Fruit fly (Drosophila melanogaster) whole organism, embryonic: ENCODE measurements around the gene MSBP.
A peak's percentile ranks its signal among the peaks of the same experiment; 100 is the strongest.

Experiments used
- Aef1 ChIP-seq: fragments of 200-800 bp; sonication (Bioruptor generic); IDR thresholded peaks from 3 replicates; pipeline ENCODE4 v1.3.6; 2022; ENCODE audit warnings: missing biosample characterization, missing genetic modification characterization
- B-H2 ChIP-seq: fragments of 200-800 bp; sonication (Bioruptor generic); optimal IDR thresholded peaks from 2 replicates; lab custom pipeline; 2018; ENCODE audit warnings: missing biosample characterization, mild to moderate bottlenecking, missing genetic modification characterization
- Bdp1 ChIP-seq: fragments of 200-800 bp; sonication (Bioruptor generic); optimal IDR thresholded peaks from 3 replicates; lab custom pipeline; 2016; ENCODE audit warnings: missing biosample characterization, missing genetic modification characterization
- CG1024 ChIP-seq: fragments of 200-800 bp; sonication (Bioruptor generic); IDR thresholded peaks from 2 replicates; pipeline ENCODE4 v1.3.6; 2022; ENCODE audit warnings: missing biosample characterization, missing genetic modification characterization
- CG10565 ChIP-seq: fragments of 200-800 bp; sonication (Bioruptor generic); optimal IDR thresholded peaks from 3 replicates; lab custom pipeline; 2016; ENCODE audit warnings: missing biosample characterization, mild to moderate bottlenecking, missing genetic modification characterization
- CG11695 ChIP-seq: fragments of 200-800 bp; sonication (Bioruptor generic); IDR thresholded peaks from 3 replicates; pipeline ENCODE4 v1.3.6; 2022; ENCODE audit warnings: missing biosample characterization, missing genetic modification characterization
- CG12104 ChIP-seq: fragments of 200-800 bp; sonication (Bioruptor generic); optimal IDR thresholded peaks from 3 replicates; lab custom pipeline; 2016; ENCODE audit warnings: missing biosample characterization, missing genetic modification characterization
- CG12769 ChIP-seq: fragments of 200-800 bp; sonication (Bioruptor generic); optimal IDR thresholded peaks from 2 replicates; lab custom pipeline; 2019; ENCODE audit warnings: missing biosample characterization, mild to moderate bottlenecking, missing genetic modification characterization, moderate library complexity
- CG16779 ChIP-seq: fragments of 200-800 bp; sonication (Bioruptor generic); IDR thresholded peaks from 2 replicates; pipeline ENCODE4 v1.3.6; 2022; ENCODE audit warnings: missing biosample characterization, missing genetic modification characterization
- CG17359 ChIP-seq: fragments of 200-800 bp; sonication (Bioruptor generic); optimal IDR thresholded peaks from 3 replicates; lab custom pipeline; 2018; ENCODE audit warnings: missing biosample characterization, mild to moderate bottlenecking, missing genetic modification characterization, moderate library complexity
- CG17912 ChIP-seq: fragments of 200-800 bp; sonication (Bioruptor generic); optimal IDR thresholded peaks from 2 replicates; lab custom pipeline; 2018; ENCODE audit warnings: missing biosample characterization, mild to moderate bottlenecking, missing genetic modification characterization
- CG1832 ChIP-seq: fragments of 200-800 bp; sonication (Bioruptor generic); optimal IDR thresholded peaks from 2 replicates; lab custom pipeline; 2017; ENCODE audit warnings: missing biosample characterization, mild to moderate bottlenecking, missing genetic modification characterization, inconsistent platforms
- CG2129 ChIP-seq: fragments of 200-800 bp; sonication (Bioruptor generic); IDR thresholded peaks from 2 replicates; pipeline ENCODE4 v1.3.6; 2022; ENCODE audit warnings: missing biosample characterization, missing genetic modification characterization; ENCODE audit not compliant: partially characterized antibody
- CG33557 ChIP-seq: fragments of 200-800 bp; sonication (Bioruptor generic); optimal IDR thresholded peaks from 2 replicates; lab custom pipeline; 2019; ENCODE audit warnings: missing biosample characterization, mild to moderate bottlenecking, missing genetic modification characterization, moderate library complexity
- CG3838 ChIP-seq: fragments of 200-800 bp; sonication (Bioruptor generic); optimal IDR thresholded peaks from 3 replicates; lab custom pipeline; 2016; ENCODE audit warnings: missing biosample characterization, missing genetic modification characterization
- CG4282 ChIP-seq: fragments of 200-800 bp; sonication (Bioruptor generic); optimal IDR thresholded peaks from 2 replicates; lab custom pipeline; 2016; ENCODE audit warnings: missing biosample characterization, missing genetic modification characterization
- CG8281 ChIP-seq: fragments of 200-800 bp; sonication (Bioruptor generic); optimal IDR thresholded peaks from 2 replicates; lab custom pipeline; 2018; ENCODE audit warnings: missing biosample characterization, mild to moderate bottlenecking, missing genetic modification characterization, moderate library complexity
- CG8944 ChIP-seq: fragments of 200-800 bp; sonication (Bioruptor generic); optimal IDR thresholded peaks from 3 replicates; lab custom pipeline; 2016; ENCODE audit warnings: missing biosample characterization, missing genetic modification characterization
- CTCF ChIP-seq: fragments of 200-800 bp; sonication (Bioruptor generic); optimal IDR thresholded peaks from 2 replicates; lab custom pipeline; 2017; ENCODE audit warnings: missing biosample characterization, mild to moderate bottlenecking, missing genetic modification characterization, moderate library complexity
- D19A ChIP-seq: fragments of 200-800 bp; optimal IDR thresholded peaks from 3 replicates; lab custom pipeline; 2019; ENCODE audit warnings: missing biosample characterization, mild to moderate bottlenecking, missing genetic modification characterization, moderate library complexity
- Eip74EF ChIP-seq, 2 experiments: fragments of 200-800 bp in 1 of 2; fragments of >200 bp in 1 of 2; sonication (Bioruptor generic) in 1 of 2; optimal IDR thresholded peaks; 2 replicates each; lab custom pipeline; 2017 to 2019; ENCODE audit warnings: missing biosample characterization in 2 of 2, missing genetic modification characterization in 2 of 2, mild to moderate bottlenecking in 1 of 2, moderate library complexity in 1 of 2
- Ets65A ChIP-seq: fragments of 200-800 bp; sonication (Bioruptor generic); peaks from one replicate; lab custom pipeline; 2016; ENCODE audit warnings: missing biosample characterization, missing genetic modification characterization
- Gug ChIP-seq: fragments of 200-800 bp; sonication (Bioruptor generic); IDR thresholded peaks from 4 replicates; pipeline ENCODE4 v1.3.6; 2022; ENCODE audit warnings: missing biosample characterization, missing genetic modification characterization
- HLH3B ChIP-seq: fragments of 200-800 bp; sonication (Bioruptor generic); IDR thresholded peaks from 2 replicates; pipeline ENCODE4 v1.3.6; 2022; ENCODE audit warnings: missing biosample characterization, missing genetic modification characterization
- HLH4C ChIP-seq: fragments of 200-800 bp; sonication (Bioruptor generic); IDR thresholded peaks from 3 replicates; pipeline ENCODE4 v1.3.6; 2022; ENCODE audit warnings: missing biosample characterization, missing genetic modification characterization; ENCODE audit not compliant: partially characterized antibody
- HLH54F ChIP-seq: fragments of 200-800 bp; sonication (Bioruptor generic); optimal IDR thresholded peaks from 3 replicates; lab custom pipeline; 2016; ENCODE audit warnings: missing biosample characterization, missing genetic modification characterization
- Hr51 ChIP-seq, 2 experiments: fragments of 200-800 bp; sonication (Bioruptor generic); optimal IDR thresholded peaks; 2 replicates in 1 of 2; 3 replicates in 1 of 2; lab custom pipeline; 2016 to 2018; ENCODE audit warnings: missing biosample characterization in 2 of 2, missing genetic modification characterization in 2 of 2, mild to moderate bottlenecking in 1 of 2, moderate library complexity in 1 of 2
- Six4 ChIP-seq: fragments of 200-800 bp; sonication (Bioruptor generic); optimal IDR thresholded peaks from 2 replicates; lab custom pipeline; 2016; ENCODE audit warnings: missing biosample characterization, missing genetic modification characterization
- Sox102F ChIP-seq: fragments of 200-800 bp; sonication (Bioruptor generic); optimal IDR thresholded peaks from 2 replicates; lab custom pipeline; 2018; ENCODE audit warnings: missing biosample characterization, mild to moderate bottlenecking, missing genetic modification characterization, moderate library complexity
- Spps ChIP-seq: fragments of 200-800 bp; sonication (Bioruptor generic); optimal IDR thresholded peaks from 2 replicates; lab custom pipeline; 2018; ENCODE audit warnings: missing biosample characterization, mild to moderate bottlenecking, missing genetic modification characterization
- TFAM ChIP-seq: fragments of 200-800 bp; sonication (Bioruptor generic); optimal IDR thresholded peaks from 2 replicates; lab custom pipeline; 2017; ENCODE audit warnings: missing biosample characterization, missing genetic modification characterization, inconsistent platforms
- bab2 ChIP-seq: fragments of 200-800 bp; sonication (Bioruptor generic); optimal IDR thresholded peaks from 2 replicates; lab custom pipeline; 2016; ENCODE audit warnings: missing biosample characterization, missing genetic modification characterization
- caup ChIP-seq: fragments of 200-800 bp; sonication (Bioruptor generic); optimal IDR thresholded peaks from 3 replicates; lab custom pipeline; 2017; ENCODE audit warnings: missing biosample characterization, mild to moderate bottlenecking, missing genetic modification characterization, moderate library complexity; ENCODE audit not compliant: severe bottlenecking
- dimm ChIP-seq: fragments of 200-800 bp; sonication (Bioruptor generic); IDR thresholded peaks from 2 replicates; pipeline ENCODE4 v1.3.6; 2022; ENCODE audit warnings: missing biosample characterization, missing genetic modification characterization
- dmrt11E ChIP-seq: fragments of 200-800 bp; sonication (Bioruptor generic); optimal IDR thresholded peaks from 3 replicates; lab custom pipeline; 2018; ENCODE audit warnings: missing biosample characterization, mild to moderate bottlenecking, missing genetic modification characterization, moderate library complexity
- gcm2 ChIP-seq: fragments of 200-800 bp; sonication (Bioruptor generic); optimal IDR thresholded peaks from 2 replicates; lab custom pipeline; 2016; ENCODE audit warnings: missing biosample characterization, missing genetic modification characterization
- insv ChIP-seq, 2 experiments: fragments of 200-800 bp; sonication (Bioruptor generic); optimal IDR thresholded peaks; 3 replicates each; lab custom pipeline; 2016 to 2018; ENCODE audit warnings: missing biosample characterization in 2 of 2, missing genetic modification characterization in 2 of 2
- lbe ChIP-seq: fragments of 200-800 bp; sonication (Bioruptor generic); optimal IDR thresholded peaks from 2 replicates; lab custom pipeline; 2016; ENCODE audit warnings: missing biosample characterization, mild to moderate bottlenecking, missing genetic modification characterization
- lmd ChIP-seq: fragments of 200-800 bp; sonication (Bioruptor generic); IDR thresholded peaks from 2 replicates; pipeline ENCODE4 v1.3.6; 2022; ENCODE audit warnings: missing biosample characterization, missing genetic modification characterization
- lov ChIP-seq, 2 experiments: fragments of 200-800 bp in 1 of 2; fragments of >200 bp in 1 of 2; sonication (Bioruptor generic) in 1 of 2; IDR thresholded peaks in 1 of 2; optimal IDR thresholded peaks in 1 of 2; 2 replicates in 1 of 2; 3 replicates in 1 of 2; pipeline versions ENCODE4 v1.3.6 to Lab custom; 2017 to 2022; ENCODE audit warnings: missing biosample characterization in 1 of 2, missing genetic modification characterization in 1 of 2
- maf-S ChIP-seq: fragments of 200-800 bp; sonication (Bioruptor generic); optimal IDR thresholded peaks from 2 replicates; lab custom pipeline; 2016; ENCODE audit warnings: missing biosample characterization, missing genetic modification characterization
- otp ChIP-seq: fragments of 200-800 bp; sonication (Bioruptor generic); IDR thresholded peaks from 3 replicates; pipeline ENCODE4, ENCODE4 v1.3.6; 2022; ENCODE audit warnings: missing biosample characterization, missing genetic modification characterization
- pros ChIP-seq: fragments of 200-800 bp; sonication (Bioruptor generic); optimal IDR thresholded peaks from 3 replicates; lab custom pipeline; 2019; ENCODE audit warnings: missing biosample characterization, mild to moderate bottlenecking, missing genetic modification characterization, moderate library complexity
- psq ChIP-seq: fragments of 200-800 bp; sonication (Bioruptor generic); optimal IDR thresholded peaks from 2 replicates; lab custom pipeline; 2017; ENCODE audit warnings: missing biosample characterization, missing genetic modification characterization
- pzg ChIP-seq: fragments of 200-800 bp; sonication (Bioruptor generic); optimal IDR thresholded peaks from 3 replicates; lab custom pipeline; 2018; ENCODE audit warnings: missing biosample characterization, mild to moderate bottlenecking, missing genetic modification characterization, moderate library complexity
- sens ChIP-seq: fragments of 200-800 bp; sonication (Bioruptor generic); peaks from one replicate; lab custom pipeline; 2016; ENCODE audit warnings: missing biosample characterization, missing genetic modification characterization
- slp2 ChIP-seq: fragments of 200-800 bp; sonication (Bioruptor generic); optimal IDR thresholded peaks from 2 replicates; lab custom pipeline; 2016; ENCODE audit warnings: missing biosample characterization, missing genetic modification characterization
- sqz ChIP-seq: fragments of 200-800 bp; sonication (Bioruptor generic); optimal IDR thresholded peaks from 3 replicates; lab custom pipeline; 2018; ENCODE audit warnings: missing biosample characterization, mild to moderate bottlenecking, missing genetic modification characterization
- toy ChIP-seq: fragments of 200-800 bp; sonication (Bioruptor generic); IDR thresholded peaks from 2 replicates; pipeline ENCODE4 v1.3.6; 2022; ENCODE audit warnings: missing biosample characterization, missing genetic modification characterization
- trh ChIP-seq: fragments of 200-800 bp; sonication (Bioruptor generic); optimal IDR thresholded peaks from 2 replicates; lab custom pipeline; 2016; ENCODE audit warnings: missing biosample characterization, missing genetic modification characterization

MSBP gene

dm6 chrX:15886411-15887246, 3.3 kb downstream of the MSBP start (continued):
- no peak for TF ChIP-seq CG3838
- no peak for TF ChIP-seq toy
- TF ChIP-seq CG33557: peak; percentile 30
- no peak for TF ChIP-seq lov (optimal IDR thresholded peaks at IDR 0.05; lab: Kevin White, UChicago)
- TF ChIP-seq lov (GFP tag; IDR thresholded peaks at IDR 0.05; lab: Robert Waterston, UW): no peak
- TF ChIP-seq CG2129: no peak
- no peak for TF ChIP-seq Gug
- TF ChIP-seq pzg (GFP tag; lab: Kevin White, UChicago): peak; percentile 29
- no peak for TF ChIP-seq bab2 (GFP tag; lab: Kevin White, UChicago)
- TF ChIP-seq otp (GFP tag; lab: Robert Waterston, UW): no peak
- no peak for TF ChIP-seq HLH4C (GFP tag; lab: Robert Waterston, UW)
- TF ChIP-seq trh (GFP tag; lab: Kevin White, UChicago): no peak
- no peak for TF ChIP-seq Spps (tag; lab: Kevin White, UChicago)
- no peak for TF ChIP-seq CG10565 (GFP tag; lab: Kevin White, UChicago)
- TF ChIP-seq dmrt11E: no peak
- peak; percentile 55 for TF ChIP-seq CTCF
- no peak for TF ChIP-seq D19A (tag; lab: Kevin White, UChicago)
- no peak for TF ChIP-seq maf-S (GFP tag; lab: Kevin White, UChicago)
- peak; percentile 46 for TF ChIP-seq sens
- TF ChIP-seq pros (GFP tag; lab: Kevin White, UChicago): peak; percentile 76
- TF ChIP-seq B-H2: peak; percentile 32
- no peak for TF ChIP-seq dimm (GFP tag; lab: Robert Waterston, UW)
- TF ChIP-seq sqz (GFP tag; lab: Kevin White, UChicago): peak; percentile 95
- TF ChIP-seq Ets65A (GFP tag; lab: Kevin White, UChicago): peak; percentile 82
- TF ChIP-seq gcm2: no peak
- no peak for TF ChIP-seq Sox102F (GFP tag; lab: Kevin White, UChicago)
- no peak for TF ChIP-seq Aef1 (GFP tag; lab: Robert Waterston, UW)
- no peak for TF ChIP-seq CG4282 (GFP tag; lab: Kevin White, UChicago)
- TF ChIP-seq CG12769 (tag; lab: Kevin White, UChicago): no peak
- TF ChIP-seq HLH54F (GFP tag; lab: Kevin White, UChicago): no peak
- peak in 1 of 2 experiments; percentile 43 for TF ChIP-seq insv (GFP tag; optimal IDR thresholded peaks at IDR 0.05; lab: Kevin White, UChicago)
- TF ChIP-seq CG8944 (GFP tag; lab: Kevin White, UChicago): no peak
- no peak for TF ChIP-seq CG17912 (GFP tag; lab: Kevin White, UChicago)
- no peak for TF ChIP-seq TFAM (GFP tag; lab: Kevin White, UChicago)
- no peak for TF ChIP-seq CG8281 (tag; lab: Kevin White, UChicago)
- no peak for TF ChIP-seq HLH3B (GFP tag; lab: Robert Waterston, UW)
- TF ChIP-seq Eip74EF (GFP tag; optimal IDR thresholded peaks at IDR 0.05; lab: Kevin White, UChicago): no peak
- TF ChIP-seq slp2: no peak
- no peak for TF ChIP-seq CG12104 (GFP tag; lab: Kevin White, UChicago)
- peak; percentile 47 for TF ChIP-seq lbe (GFP tag; lab: Kevin White, UChicago)
- no peak for TF ChIP-seq CG16779 (GFP tag; lab: Robert Waterston, UW)
- TF ChIP-seq psq (GFP tag; lab: Kevin White, UChicago): peak; percentile 100
- TF ChIP-seq Hr51 (GFP tag; optimal IDR thresholded peaks at IDR 0.05; lab: Kevin White, UChicago): no peak
- peak; percentile 86 for TF ChIP-seq CG17359 (tag; lab: Kevin White, UChicago)
- TF ChIP-seq CG11695: no peak
- TF ChIP-seq caup (GFP tag; lab: Kevin White, UChicago): no peak
- TF ChIP-seq Six4: no peak
- no peak for TF ChIP-seq lmd (GFP tag; lab: Robert Waterston, UW)
- no peak for TF ChIP-seq CG1024
- TF ChIP-seq Bdp1 (GFP tag; lab: Kevin White, UChicago): no peak
- TF ChIP-seq CG1832 (GFP tag; lab: Kevin White, UChicago): no peak
